Worm (Caenorhabditis elegans): ENCODE results near the gene T04C12.8.
A peak's percentile ranks its signal among the peaks of the same experiment; 100 is the strongest.

Gene T04C12.8

ce11 chrV:11076403-11076802 lies 7.2 kb upstream of the T04C12.8 start (continued):
- no peak for TF ChIP-seq C16A3.4 (tag; optimal IDR thresholded peaks at IDR 0.05)
- TF ChIP-seq snpc-4 (tag; optimal IDR thresholded peaks at IDR 0.05), result no peak
- TF ChIP-seq dsc-1 (tag; optimal IDR thresholded peaks at IDR 0.05), result no peak
- no peak for TF ChIP-seq ceh-82 (tag; optimal IDR thresholded peaks at IDR 0.05)
- TF ChIP-seq mab-9 (GFP tag; IDR thresholded peaks at IDR 0.05), result no peak
- no peak for TF ChIP-seq jun-1 (tag; optimal IDR thresholded peaks at IDR 0.05)
- peak; percentile 85 for TF ChIP-seq ama-1 (optimal IDR thresholded peaks at IDR 0.05)
- no peak for TF ChIP-seq unc-86 (tag; optimal IDR thresholded peaks at IDR 0.05)
- TF ChIP-seq lin-15B (tag; optimal IDR thresholded peaks at IDR 0.05), result no peak
- TF ChIP-seq ceh-88 (GFP tag; IDR thresholded peaks at IDR 0.05), result no peak
- no peak for TF ChIP-seq grh-1 (GFP tag; IDR thresholded peaks at IDR 0.05)
- no peak for TF ChIP-seq nhr-11 (tag; optimal IDR thresholded peaks at IDR 0.05)
- TF ChIP-seq C04F5.9 (tag; optimal IDR thresholded peaks at IDR 0.05), result no peak
- TF ChIP-seq fkh-10 (GFP tag; optimal IDR thresholded peaks at IDR 0.05), result no peak
- no peak for TF ChIP-seq egl-13 (tag; optimal IDR thresholded peaks at IDR 0.05)
- TF ChIP-seq nhr-76 (tag; optimal IDR thresholded peaks at IDR 0.05), result no peak
- no peak for TF ChIP-seq unc-98 (GFP tag; IDR thresholded peaks at IDR 0.05)
- no peak for TF ChIP-seq unc-130 (tag; optimal IDR thresholded peaks at IDR 0.05)
- TF ChIP-seq xbp-1 (tag; optimal IDR thresholded peaks at IDR 0.05), result no peak
- TF ChIP-seq alr-1 (tag; optimal IDR thresholded peaks at IDR 0.05; ENCODE audit: borderline replicate concordance), result no peak
- no peak for TF ChIP-seq irx-1 (tag; optimal IDR thresholded peaks at IDR 0.05)
- TF ChIP-seq lin-13 (GFP tag; optimal IDR thresholded peaks at IDR 0.05), result peak; percentile 37
- no peak for TF ChIP-seq sup-37 (GFP tag; optimal IDR thresholded peaks at IDR 0.05)
- no peak for TF ChIP-seq sptf-1 (tag; optimal IDR thresholded peaks at IDR 0.05)
- TF ChIP-seq sox-4 (tag; optimal IDR thresholded peaks at IDR 0.05), result no peak
- TF ChIP-seq nhr-90 (tag; optimal IDR thresholded peaks at IDR 0.05; ENCODE audit: poor library complexity), result peak; percentile 27
- no peak for TF ChIP-seq C34B4.2 (tag; optimal IDR thresholded peaks at IDR 0.05)
- no peak for TF ChIP-seq nhr-84 (tag; optimal IDR thresholded peaks at IDR 0.05)
- no peak for TF ChIP-seq mep-1 (tag; optimal IDR thresholded peaks at IDR 0.05)
- TF ChIP-seq lin-14 (GFP tag; optimal IDR thresholded peaks at IDR 0.05), result peak; percentile 12
- TF ChIP-seq blmp-1 (tag; optimal IDR thresholded peaks at IDR 0.05), result no peak
- TF ChIP-seq hlh-17 (GFP tag; optimal IDR thresholded peaks at IDR 0.05; ENCODE audit: borderline replicate concordance), result no peak
- TF ChIP-seq nhr-47 (tag; optimal IDR thresholded peaks at IDR 0.05), result peak; percentile 27
- TF ChIP-seq ztf-4 (tag; optimal IDR thresholded peaks at IDR 0.05), result no peak
- no peak for TF ChIP-seq efl-3 (GFP tag; optimal IDR thresholded peaks at IDR 0.05)
- TF ChIP-seq mdl-1 (tag; optimal IDR thresholded peaks at IDR 0.05), result no peak
- no peak for TF ChIP-seq aha-1 (tag; optimal IDR thresholded peaks at IDR 0.05)
- no peak for TF ChIP-seq fkh-4 (tag; optimal IDR thresholded peaks at IDR 0.05; ENCODE audit: borderline replicate concordance)
- no peak for TF ChIP-seq ets-5 (GFP tag; IDR thresholded peaks at IDR 0.05)
- peak in 1 of 6 experiments; percentile 21 for TF ChIP-seq elt-3 (tag; optimal IDR thresholded peaks at IDR 0.05)
- no peak for TF ChIP-seq fkh-8 (tag; optimal IDR thresholded peaks at IDR 0.05)
- TF ChIP-seq zag-1 (tag; optimal IDR thresholded peaks at IDR 0.05), result no peak
- TF ChIP-seq nhr-28 (tag; optimal IDR thresholded peaks at IDR 0.05), result no peak
- TF ChIP-seq tlp-1 (tag; optimal IDR thresholded peaks at IDR 0.05), result no peak
- TF ChIP-seq ceh-8 (GFP tag; optimal IDR thresholded peaks at IDR 0.05), result no peak
- no peak for TF ChIP-seq nhr-77 (tag; optimal IDR thresholded peaks at IDR 0.05)
- TF ChIP-seq tbx-2 (tag; optimal IDR thresholded peaks at IDR 0.05), result no peak

Measured in whole organism, L1 larva.